Fruit fly (Drosophila melanogaster) whole organism, adult: Measurements from ENCODE around the gene RIOK2.

Experiments used
- CG14711 ChIP-seq: fragments of 200-800 bp; sonication (Bioruptor generic); optimal IDR thresholded peaks from 2 replicates; lab custom pipeline; 2018; ENCODE audit warnings: missing biosample characterization, mild to moderate bottlenecking, missing genetic modification characterization, moderate library complexity
- CG1620 ChIP-seq: fragments of 200-800 bp; sonication (Bioruptor generic); optimal IDR thresholded peaks from 2 replicates; lab custom pipeline; 2016; ENCODE audit warnings: missing biosample characterization, missing genetic modification characterization
- CG5204 ChIP-seq: fragments of 200-800 bp; sonication (Bioruptor generic); optimal IDR thresholded peaks from 2 replicates; lab custom pipeline; 2016; ENCODE audit warnings: missing biosample characterization, missing genetic modification characterization
- Clk ChIP-seq: fragments of 200-800 bp; sonication (Bioruptor generic); optimal IDR thresholded peaks from 2 replicates; lab custom pipeline; 2017; ENCODE audit warnings: missing biosample characterization, missing genetic modification characterization
- Hr96 ChIP-seq: fragments of 200-800 bp; sonication (Bioruptor generic); optimal IDR thresholded peaks from 2 replicates; lab custom pipeline; 2016; ENCODE audit warnings: missing biosample characterization, missing genetic modification characterization
- cic ChIP-seq: fragments of 200-800 bp; sonication (Bioruptor generic); optimal IDR thresholded peaks from 2 replicates; lab custom pipeline; 2017; ENCODE audit warnings: missing biosample characterization, mild to moderate bottlenecking, missing genetic modification characterization, moderate library complexity
- cnc ChIP-seq, 2 experiments: fragments of >200 bp; optimal IDR thresholded peaks; 2 replicates each; lab custom pipeline; 2017
- ovo ChIP-seq: fragments of 200-800 bp; sonication (Bioruptor generic); optimal IDR thresholded peaks from 2 replicates; lab custom pipeline; 2016; ENCODE audit warnings: missing biosample characterization, missing genetic modification characterization
- pad ChIP-seq: fragments of 200-800 bp; sonication (Bioruptor generic); optimal IDR thresholded peaks from 3 replicates; lab custom pipeline; 2017; ENCODE audit warnings: missing biosample characterization, missing genetic modification characterization, mild to moderate bottlenecking, moderate library complexity, missing genetic modification reagents
- tj ChIP-seq: fragments of 200-800 bp; sonication (Bioruptor generic); optimal IDR thresholded peaks from 3 replicates; lab custom pipeline; 2017; ENCODE audit warnings: missing biosample characterization, mild to moderate bottlenecking, missing genetic modification characterization, moderate library complexity

- TF ChIP-seq pad (no peak), Hr96 (no peak), tj (GFP tag; lab: Kevin White, UChicago) (no peak), cic (GFP tag; lab: Kevin White, UChicago) (no peak), CG1620 (GFP tag; lab: Kevin White, UChicago) (no peak), ovo (GFP tag; lab: Kevin White, UChicago) (no peak), CG14711 (tag; lab: Kevin White, UChicago) (no peak), Clk (GFP tag; lab: Kevin White, UChicago) (no peak), CG5204 (GFP tag; lab: Kevin White, UChicago) (no peak), cnc (optimal IDR thresholded peaks at IDR 0.05; lab: Kevin White, UChicago) (no peak)
Measured at dm6 chr3R:25241507-25242070, 24.1 kb upstream of the RIOK2 start, which contains the start of gene CG11854.
